Fruit fly (Drosophila melanogaster) whole organism, embryonic: ENCODE results near the gene CstF50.

ENCODE experiments used
- Abd-B ChIP-seq: fragments of 200-800 bp; sonication (Bioruptor generic); optimal IDR thresholded peaks from 2 replicates; lab custom pipeline; 2018; ENCODE audit warnings: missing biosample characterization, mild to moderate bottlenecking, missing genetic modification characterization, moderate library complexity
- Bdp1 ChIP-seq: fragments of 200-800 bp; sonication (Bioruptor generic); optimal IDR thresholded peaks from 3 replicates; lab custom pipeline; 2016; ENCODE audit warnings: missing biosample characterization, missing genetic modification characterization
- CG10366 ChIP-seq: fragments of 200-800 bp; sonication (Bioruptor generic); IDR thresholded peaks from 2 replicates; pipeline ENCODE4 v1.3.6; 2022; ENCODE audit warnings: missing biosample characterization, missing genetic modification characterization
- CG11695 ChIP-seq: fragments of 200-800 bp; sonication (Bioruptor generic); IDR thresholded peaks from 3 replicates; pipeline ENCODE4 v1.3.6; 2022; ENCODE audit warnings: missing biosample characterization, missing genetic modification characterization
- CG12219 ChIP-seq: fragments of 200-800 bp; sonication (Bioruptor generic); optimal IDR thresholded peaks from 3 replicates; lab custom pipeline; 2018; ENCODE audit warnings: missing biosample characterization, mild to moderate bottlenecking, missing genetic modification characterization
- CG12299 ChIP-seq: fragments of 200-800 bp; sonication (Bioruptor generic); optimal IDR thresholded peaks from 2 replicates; lab custom pipeline; 2018; ENCODE audit warnings: missing biosample characterization, mild to moderate bottlenecking, missing genetic modification characterization
- CG1233 ChIP-seq: fragments of 200-800 bp; sonication (Bioruptor generic); optimal IDR thresholded peaks from 4 replicates; lab custom pipeline; 2018; ENCODE audit warnings: missing biosample characterization, mild to moderate bottlenecking, missing genetic modification characterization
- CG12391 ChIP-seq: fragments of 200-800 bp; sonication (Bioruptor generic); optimal IDR thresholded peaks from 3 replicates; lab custom pipeline; 2018; ENCODE audit warnings: missing biosample characterization, mild to moderate bottlenecking, missing genetic modification characterization, moderate library complexity
- CG13287 ChIP-seq: fragments of 200-800 bp; sonication (Bioruptor generic); IDR thresholded peaks from 2 replicates; pipeline ENCODE4 v1.3.6; 2022; ENCODE audit warnings: missing biosample characterization, missing genetic modification characterization; ENCODE audit not compliant: partially characterized antibody
- CG15514 ChIP-seq: fragments of 200-800 bp; sonication (Bioruptor generic); optimal IDR thresholded peaks from 3 replicates; lab custom pipeline; 2017; ENCODE audit warnings: missing biosample characterization, missing genetic modification characterization, mild to moderate bottlenecking, moderate library complexity, missing genetic modification reagents
- CG1602 ChIP-seq: fragments of 200-800 bp; sonication (Bioruptor generic); optimal IDR thresholded peaks from 3 replicates; lab custom pipeline; 2016; ENCODE audit warnings: missing biosample characterization, missing genetic modification characterization
- CG1603 ChIP-seq: fragments of 200-800 bp; sonication (Bioruptor generic); optimal IDR thresholded peaks from 2 replicates; lab custom pipeline; 2019; ENCODE audit warnings: missing biosample characterization, mild to moderate bottlenecking, missing genetic modification characterization, moderate library complexity
- CG17912 ChIP-seq: fragments of 200-800 bp; sonication (Bioruptor generic); optimal IDR thresholded peaks from 2 replicates; lab custom pipeline; 2018; ENCODE audit warnings: missing biosample characterization, mild to moderate bottlenecking, missing genetic modification characterization
- CG18599 ChIP-seq: fragments of 200-800 bp; sonication (Bioruptor generic); optimal IDR thresholded peaks from 3 replicates; lab custom pipeline; 2017; ENCODE audit warnings: missing biosample characterization, missing genetic modification characterization, mild to moderate bottlenecking, moderate library complexity, missing genetic modification reagents
- CG31365 ChIP-seq: fragments of 200-800 bp; sonication (Bioruptor generic); optimal IDR thresholded peaks from 2 replicates; lab custom pipeline; 2018; ENCODE audit warnings: missing biosample characterization, mild to moderate bottlenecking, missing genetic modification characterization
- CG4404 ChIP-seq: fragments of 200-800 bp; sonication (Bioruptor generic); IDR thresholded peaks from 2 replicates; pipeline ENCODE4 v1.3.6; 2022; ENCODE audit warnings: missing biosample characterization, missing genetic modification characterization
- CG6175 ChIP-seq: fragments of 200-800 bp; sonication (Bioruptor generic); IDR thresholded peaks from 3 replicates; pipeline ENCODE4 v1.3.6; 2022; ENCODE audit warnings: missing biosample characterization, missing genetic modification characterization
- CG6689 ChIP-seq: fragments of 200-800 bp; sonication (Bioruptor generic); IDR thresholded peaks from 2 replicates; pipeline ENCODE4 v1.3.6; 2022; ENCODE audit warnings: missing biosample characterization, missing genetic modification characterization
- CG8290 ChIP-seq, 3 experiments: fragments of 200-800 bp; sonication (Bioruptor generic); optimal IDR thresholded peaks; 2 replicates each; lab custom pipeline; 2016 to 2019; ENCODE audit warnings: missing biosample characterization in 3 of 3, missing genetic modification characterization in 3 of 3, mild to moderate bottlenecking in 2 of 3, moderate library complexity in 1 of 3
- CG8478 ChIP-seq: fragments of >200 bp; optimal IDR thresholded peaks from 2 replicates; lab custom pipeline; 2018
- Deaf1 ChIP-seq: fragments of 200-800 bp; optimal IDR thresholded peaks from 3 replicates; lab custom pipeline; 2019; ENCODE audit warnings: missing biosample characterization, mild to moderate bottlenecking, missing genetic modification characterization, moderate library complexity
- Doc2 ChIP-seq: fragments of 200-800 bp; sonication (Bioruptor generic); IDR thresholded peaks from 2 replicates; pipeline ENCODE4 v1.3.6; 2022; ENCODE audit warnings: missing biosample characterization, missing genetic modification characterization
- Fer1 ChIP-seq: fragments of 200-800 bp; sonication (Bioruptor generic); optimal IDR thresholded peaks from 2 replicates; lab custom pipeline; 2017; ENCODE audit warnings: missing biosample characterization, mild to moderate bottlenecking, missing genetic modification characterization
- Hsf ChIP-seq: fragments of 200-800 bp; sonication (Bioruptor generic); optimal IDR thresholded peaks from 3 replicates; lab custom pipeline; 2016; ENCODE audit warnings: missing biosample characterization, missing genetic modification characterization
- Ptx1 ChIP-seq: fragments of 200-800 bp; sonication (Bioruptor generic); IDR thresholded peaks from 2 replicates; pipeline ENCODE4 v1.3.6; 2022; ENCODE audit warnings: missing biosample characterization, missing genetic modification characterization
- Sry-δ ChIP-seq: fragments of 200-800 bp; sonication (Bioruptor generic); optimal IDR thresholded peaks from 2 replicates; lab custom pipeline; 2016; ENCODE audit warnings: missing biosample characterization, missing genetic modification characterization
- Usf ChIP-seq: fragments of 200-800 bp; sonication (Bioruptor generic); optimal IDR thresholded peaks from 2 replicates; lab custom pipeline; 2017; ENCODE audit warnings: missing genotype, missing biosample characterization, missing genetic modification characterization
- aop ChIP-seq: fragments of 200-800 bp; sonication (Bioruptor generic); IDR thresholded peaks from 2 replicates; pipeline ENCODE4 v1.3.6; 2022; ENCODE audit warnings: missing biosample characterization, missing genetic modification characterization
- ara ChIP-seq: fragments of 200-800 bp; sonication (Bioruptor generic); IDR thresholded peaks from 2 replicates; pipeline ENCODE4 v1.3.6; 2022; ENCODE audit warnings: missing biosample characterization, missing genetic modification characterization
- cg ChIP-seq: fragments of 200-800 bp; sonication (Bioruptor generic); optimal IDR thresholded peaks from 3 replicates; lab custom pipeline; 2019; ENCODE audit warnings: missing biosample characterization, mild to moderate bottlenecking, missing genetic modification characterization, moderate library complexity
- dpn ChIP-seq, 2 experiments: fragments of 200-800 bp; sonication (Bioruptor generic); optimal IDR thresholded peaks; 3 replicates each; lab custom pipeline; 2016; ENCODE audit warnings: missing biosample characterization in 2 of 2, missing genetic modification characterization in 2 of 2
- dysf ChIP-seq: fragments of 200-800 bp; sonication (Bioruptor generic); IDR thresholded peaks from 3 replicates; pipeline ENCODE4 v1.3.6; 2022; ENCODE audit warnings: missing biosample characterization, missing genetic modification characterization
- ems ChIP-seq: fragments of 200-800 bp; sonication (Bioruptor generic); optimal IDR thresholded peaks from 3 replicates; lab custom pipeline; 2016; ENCODE audit warnings: missing biosample characterization, missing genetic modification characterization
- exex ChIP-seq: fragments of 200-800 bp; sonication (Bioruptor generic); optimal IDR thresholded peaks from 4 replicates; lab custom pipeline; 2018; ENCODE audit warnings: missing biosample characterization, mild to moderate bottlenecking, missing genetic modification characterization, moderate library complexity
- h ChIP-seq: fragments of >200 bp; optimal IDR thresholded peaks from 2 replicates; lab custom pipeline; 2017
- hkb ChIP-seq, 2 experiments: fragments of 200-800 bp in 1 of 2; fragments of >200 bp in 1 of 2; sonication (Bioruptor generic) in 1 of 2; IDR thresholded peaks in 1 of 2; optimal IDR thresholded peaks in 1 of 2; 2 replicates each; pipeline versions ENCODE4 v1.3.6 to Lab custom; 2017 to 2022; ENCODE audit warnings: missing biosample characterization in 1 of 2, missing genetic modification characterization in 1 of 2
- kah ChIP-seq: fragments of 200-800 bp; sonication (Bioruptor generic); optimal IDR thresholded peaks from 2 replicates; lab custom pipeline; 2018; ENCODE audit warnings: missing biosample characterization, mild to moderate bottlenecking, missing genetic modification characterization
- lola ChIP-seq, 3 experiments: fragments of >200 bp in 2 of 3; fragments of 200-800 bp in 1 of 3; sonication (Bioruptor generic) in 1 of 3; optimal IDR thresholded peaks; 2 replicates each; lab custom pipeline; 2017 to 2019; ENCODE audit warnings: missing biosample characterization in 3 of 3, missing genetic modification characterization in 3 of 3, mild to moderate bottlenecking in 1 of 3, moderate library complexity in 1 of 3
- onecut ChIP-seq: fragments of 200-800 bp; sonication (Bioruptor generic); IDR thresholded peaks from 2 replicates; pipeline ENCODE4 v1.3.6; 2022; ENCODE audit warnings: missing biosample characterization, missing genetic modification characterization
- p53 ChIP-seq: fragments of 200-800 bp; sonication (Bioruptor generic); optimal IDR thresholded peaks from 2 replicates; lab custom pipeline; 2016; ENCODE audit warnings: missing biosample characterization, missing genetic modification characterization
- pan ChIP-seq, 4 experiments: fragments of >200 bp in 3 of 4; fragments of 200-800 bp in 1 of 4; sonication (Bioruptor generic) in 1 of 4; optimal IDR thresholded peaks in 3 of 4; IDR thresholded peaks in 1 of 4; 2 replicates each; pipeline versions ENCODE4 v1.3.6 to Lab custom; 2017 to 2022; ENCODE audit warnings: missing biosample characterization in 2 of 4, missing genetic modification characterization in 2 of 4, mixed read lengths in 1 of 4
- salm ChIP-seq: fragments of 200-800 bp; sonication (Bioruptor generic); optimal IDR thresholded peaks from 2 replicates; lab custom pipeline; 2018; ENCODE audit warnings: missing biosample characterization, mild to moderate bottlenecking, missing genetic modification characterization
- sens ChIP-seq: fragments of 200-800 bp; sonication (Bioruptor generic); peaks from one replicate; lab custom pipeline; 2016; ENCODE audit warnings: missing biosample characterization, missing genetic modification characterization
- usp ChIP-seq: fragments of >200 bp; optimal IDR thresholded peaks from 2 replicates; lab custom pipeline; 2017; ENCODE audit warnings: missing biosample characterization, missing genetic modification characterization
- zen ChIP-seq: fragments of 200-800 bp; sonication (Bioruptor generic); optimal IDR thresholded peaks from 3 replicates; lab custom pipeline; 2018; ENCODE audit warnings: missing biosample characterization, mild to moderate bottlenecking, missing genetic modification characterization, moderate library complexity
- zfh2 ChIP-seq: fragments of 200-800 bp; sonication (Bioruptor generic); optimal IDR thresholded peaks from 2 replicates; lab custom pipeline; 2016; ENCODE audit warnings: missing biosample characterization, missing genetic modification characterization

Gene CstF50

DNA sequence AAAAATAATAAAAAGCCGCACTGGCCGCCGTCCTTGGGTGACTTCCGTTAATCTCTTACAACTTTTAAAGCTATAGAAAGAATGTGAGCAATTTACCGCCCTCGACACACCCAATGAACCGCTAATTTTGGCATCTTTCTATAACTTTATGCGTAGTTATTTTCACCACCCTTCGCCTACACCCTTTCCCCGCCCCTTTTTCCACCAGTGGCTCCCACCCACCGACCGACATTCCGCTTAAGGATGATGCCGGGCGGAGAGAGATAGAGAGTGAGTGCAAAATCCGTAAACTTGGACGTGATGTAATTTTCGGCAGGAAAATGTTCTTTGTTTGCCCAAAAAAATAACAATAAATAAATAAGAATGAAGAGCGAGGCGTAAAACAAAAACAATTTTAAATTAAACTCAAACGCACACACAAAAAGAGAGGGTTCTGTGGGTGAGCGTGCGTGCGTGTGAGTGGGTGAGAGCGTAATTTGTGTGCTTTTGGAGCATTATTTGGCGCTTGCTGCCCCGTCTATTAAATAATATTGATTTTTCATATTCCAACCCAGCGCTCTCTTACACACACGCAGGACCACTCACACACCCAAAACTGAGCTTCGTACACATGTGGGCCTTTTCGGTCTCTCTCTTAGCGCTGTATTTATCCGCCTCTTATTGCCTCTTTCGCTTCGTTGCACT is 40.9 kb upstream of the CstF50 start (continued):
- TF ChIP-seq CG13287 (peak; percentile 33; the same call in 1 of the 2 replicates), CG1233 (GFP tag; lab: Kevin White, UChicago) (peak; percentile 21), CG18599 (peak; percentile 9), exex (tag; lab: Kevin White, UChicago) (peak; percentile 45), CG11695 (GFP tag; lab: Robert Waterston, UW) (0 out of 3 replicates have a peak, but pooled peaks have one; percentile 6), Fer1 (peak; percentile 61), cg (GFP tag; lab: Kevin White, UChicago) (peak; percentile 79), CG8478 (lab: Kevin White, UChicago) (no peak), CG12299 (peak; percentile 20), CG15514 (GFP tag; lab: Kevin White, UChicago) (peak; percentile 16), CG12391 (tag; lab: Kevin White, UChicago) (no peak)

- no peak for TF ChIP-seq hkb (optimal IDR thresholded peaks at IDR 0.05; lab: Kevin White, UChicago)
- TF ChIP-seq hkb (GFP tag; IDR thresholded peaks at IDR 0.05; lab: Robert Waterston, UW): peak; percentile 79
- TF ChIP-seq Sry-δ (GFP tag; lab: Kevin White, UChicago): peak; percentile 40
- peak; percentile 82 for TF ChIP-seq CG6689 (GFP tag; lab: Robert Waterston, UW)
- no peak for TF ChIP-seq h
- TF ChIP-seq CG4404: peak; percentile 42
- peak; percentile 79 for TF ChIP-seq dysf
- peak; percentile 84 for TF ChIP-seq Ptx1 (GFP tag; lab: Robert Waterston, UW)
- peak; percentile 64 for TF ChIP-seq onecut (GFP tag; lab: Robert Waterston, UW)
- peak; percentile 64 for TF ChIP-seq zen (tag; lab: Kevin White, UChicago)
- peak; percentile 53 for TF ChIP-seq zfh2 (GFP tag; lab: Kevin White, UChicago)
- peak; percentile 64 to 85 for TF ChIP-seq dpn (GFP tag; optimal IDR thresholded peaks at IDR 0.05; lab: Kevin White, UChicago)
- TF ChIP-seq lola (GFP tag; optimal IDR thresholded peaks at IDR 0.05; lab: Kevin White, UChicago): peak in 1 of 3 experiments; percentile 72
- no peak for TF ChIP-seq Doc2
- peak; percentile 46 for TF ChIP-seq Bdp1
- peak; percentile 54 for TF ChIP-seq Deaf1
- TF ChIP-seq CG8290 (GFP tag; optimal IDR thresholded peaks at IDR 0.05; lab: Kevin White, UChicago): peak; percentile 44
- no peak for TF ChIP-seq CG8290 (tag; optimal IDR thresholded peaks at IDR 0.05; lab: Kevin White, UChicago)
- TF ChIP-seq Usf (GFP tag; lab: Kevin White, UChicago): peak; percentile 48
- peak; percentile 58 for TF ChIP-seq Hsf (GFP tag; lab: Kevin White, UChicago)
- peak; percentile 24 for TF ChIP-seq kah (GFP tag; lab: Kevin White, UChicago)
- TF ChIP-seq aop (GFP tag; lab: Robert Waterston, UW): no peak
- TF ChIP-seq p53 (GFP tag; lab: Kevin White, UChicago): no peak
- TF ChIP-seq salm: peak; percentile 29
- TF ChIP-seq CG1602 (GFP tag; lab: Kevin White, UChicago): peak; percentile 72
- TF ChIP-seq pan (optimal IDR thresholded peaks at IDR 0.05; lab: Kevin White, UChicago): no peak
- peak in 1 of 2 experiments; percentile 81 for TF ChIP-seq pan (GFP tag; optimal IDR thresholded peaks at IDR 0.05 in 1 of 2, IDR thresholded peaks at IDR 0.05 in 1 of 2)
- peak; percentile 62; the same call in 1 of the 2 replicates for TF ChIP-seq ara (GFP tag; lab: Robert Waterston, UW)
- TF ChIP-seq CG31365: no peak
- no peak for TF ChIP-seq usp (GFP tag; lab: Kevin White, UChicago)
- TF ChIP-seq ems (GFP tag; lab: Kevin White, UChicago): peak; percentile 47
- peak; percentile 81 for TF ChIP-seq Abd-B (GFP tag; lab: Kevin White, UChicago)
- peak; percentile 83 for TF ChIP-seq sens (GFP tag; lab: Kevin White, UChicago)
- no peak for TF ChIP-seq CG1603 (tag; lab: Kevin White, UChicago)
- 0 out of 3 replicates have a peak, but pooled peaks have one; percentile 50 for TF ChIP-seq CG6175 (GFP tag; lab: Robert Waterston, UW)
- peak; percentile 42 for TF ChIP-seq CG17912
- TF ChIP-seq CG10366: peak; percentile 69
- TF ChIP-seq CG12219 (GFP tag; lab: Kevin White, UChicago): peak; percentile 33
Measured at dm6 chr3R:31776583-31777362, 40.0 kb upstream of the CstF50 start, which contains the start of the genes CG2126 and faf. CG2126 (minus strand) TSS chr3R:31776652. faf (plus strand) TSS chr3R:31777020.
